Fruit fly (Drosophila melanogaster): ENCODE results near the gene verm.

Gene verm

dm6 chr3L:19642448-19643020 is 52.5 kb downstream of the verm start, which contains the start of gene Rnf146 (continued):
- TF ChIP-seq MESR4 (GFP tag; optimal IDR thresholded peaks at IDR 0.05) (peak; percentile 75), kah (GFP tag; optimal IDR thresholded peaks at IDR 0.05) (no peak), trem (tag; optimal IDR thresholded peaks at IDR 0.05) (peak; percentile 78), jumu (GFP tag; optimal IDR thresholded peaks at IDR 0.05) (no peak), crol (GFP tag; IDR thresholded peaks at IDR 0.05) (peak; percentile 57; the same call in 1 of the 2 replicates), jing (GFP tag; optimal IDR thresholded peaks at IDR 0.05) (no peak), wdn (GFP tag; IDR thresholded peaks at IDR 0.05) (no peak), run (tag; optimal IDR thresholded peaks at IDR 0.05) (no peak), zen (tag; optimal IDR thresholded peaks at IDR 0.05) (no peak), Fer2 (tag; optimal IDR thresholded peaks at IDR 0.05) (no peak), CG12659 (GFP tag; optimal IDR thresholded peaks at IDR 0.05) (peak; percentile 46), Nf-YC (tag; optimal IDR thresholded peaks at IDR 0.05) (peak; percentile 4), Doc2 (GFP tag; IDR thresholded peaks at IDR 0.05) (no peak), CG11456 (GFP tag; IDR thresholded peaks at IDR 0.05) (no peak), CG17612 (GFP tag; IDR thresholded peaks at IDR 0.05) (no peak), CG8290 (GFP tag; optimal IDR thresholded peaks at IDR 0.05) (no peak), CG8290 (tag; optimal IDR thresholded peaks at IDR 0.05) (peak in 1 of 2 experiments; percentile 18), tx (GFP tag; optimal IDR thresholded peaks at IDR 0.05) (no peak), ind (GFP tag; optimal IDR thresholded peaks at IDR 0.05) (no peak), Gug (GFP tag; IDR thresholded peaks at IDR 0.05) (no peak), CG15011 (GFP tag; optimal IDR thresholded peaks at IDR 0.05) (no peak), E2f2 (GFP tag; IDR thresholded peaks at IDR 0.05) (peak; percentile 97), CG10147 (GFP tag; optimal IDR thresholded peaks at IDR 0.05) (no peak), CG18619 (GFP tag; optimal IDR thresholded peaks at IDR 0.05) (no peak), bigmax (GFP tag; optimal IDR thresholded peaks at IDR 0.05) (no peak), yki (optimal IDR thresholded peaks at IDR 0.05) (no peak), Ets97D (GFP tag; optimal IDR thresholded peaks at IDR 0.05) (peak; percentile 65), bbx (GFP tag; IDR thresholded peaks at IDR 0.05; ENCODE audit: partially characterized antibody) (no peak), tup (GFP tag; optimal IDR thresholded peaks at IDR 0.05) (no peak), CG4820 (GFP tag; optimal IDR thresholded peaks at IDR 0.05) (no peak), CG12219 (GFP tag; optimal IDR thresholded peaks at IDR 0.05) (no peak), slou (GFP tag; optimal IDR thresholded peaks at IDR 0.05) (no peak), Drgx (GFP tag; IDR thresholded peaks at IDR 0.05) (no peak), Xbp1 (GFP tag; optimal IDR thresholded peaks at IDR 0.05) (no peak), CG7963 (GFP tag; IDR thresholded peaks at IDR 0.05; ENCODE audit: partially characterized antibody) (no peak), ken (GFP tag; IDR thresholded peaks at IDR 0.05) (no peak), CG14667 (GFP tag; IDR thresholded peaks at IDR 0.05) (no peak), CHES-1-like (GFP tag; optimal IDR thresholded peaks at IDR 0.05) (peak; percentile 13), CG7839 (tag; optimal IDR thresholded peaks at IDR 0.05) (no peak), nerfin-1 (tag; optimal IDR thresholded peaks at IDR 0.05) (no peak), CG12769 (tag; optimal IDR thresholded peaks at IDR 0.05) (no peak), ro (GFP tag; IDR thresholded peaks at IDR 0.05) (no peak), CG42726 (GFP tag; IDR thresholded peaks at IDR 0.05; ENCODE audit: partially characterized antibody) (no peak), fd64A (GFP tag; optimal IDR thresholded peaks at IDR 0.05) (no peak), D (optimal IDR thresholded peaks at IDR 0.05) (peak; percentile 45), D (GFP tag; optimal IDR thresholded peaks at IDR 0.05) (no peak), CG9727 (GFP tag; optimal IDR thresholded peaks at IDR 0.05) (no peak), zfh1 (GFP tag; IDR thresholded peaks at IDR 0.05) (no peak), Bdp1 (GFP tag; optimal IDR thresholded peaks at IDR 0.05) (no peak), amos (GFP tag; IDR thresholded peaks at IDR 0.05; ENCODE audit: partially characterized antibody) (no peak), disco-r (GFP tag; optimal IDR thresholded peaks at IDR 0.05) (no peak), BEAF-32 (GFP tag; optimal IDR thresholded peaks at IDR 0.05) (peak; percentile 15)

Measured in whole organism, embryonic.